Worm (Caenorhabditis elegans) whole organism, young adult: ENCODE measurements around the gene srx-29.
"Not testable (repeated sequence)": the region's sequence is repeated elsewhere in the genome, so short reads cannot be mapped to it uniquely, and the experiment has no call there.

Source experiments
- D2030.7 ChIP-seq: fragments of 200-800 bp; sonication (Bioruptor generic); IDR thresholded peaks from 2 replicates; pipeline ENCODE4 v1.3.6; 2022; ENCODE audit warnings: missing genetic modification reagents, missing genetic modification characterization, missing compliant biosample characterization
- atf-7 ChIP-seq: sonication (generic microtip); optimal IDR thresholded peaks from 2 replicates; lab custom pipeline; 2017; ENCODE audit warnings: mild to moderate bottlenecking, missing genetic modification characterization, missing compliant biosample characterization
- ceh-58 ChIP-seq: fragments of 200-800 bp; sonication (Bioruptor generic); IDR thresholded peaks from 2 replicates; pipeline ENCODE4 v1.3.6; 2022; ENCODE audit warnings: missing genetic modification characterization, missing compliant biosample characterization
- dpl-1 ChIP-seq: fragments of 150-350 bp; optimal IDR thresholded peaks from 2 replicates; lab custom pipeline; 2014; ENCODE audit warnings: missing biosample characterization, missing genetic modification reagents, missing genetic modification characterization
- nfya-1 ChIP-seq: sonication (generic microtip); optimal IDR thresholded peaks from 2 replicates; lab custom pipeline; 2017; ENCODE audit warnings: antibody characterized with exemption, missing compliant biosample characterization, missing genetic modification characterization, borderline replicate concordance; ENCODE audit not compliant: insufficient read depth
- sea-2 ChIP-seq: fragments of 200-800 bp; sonication (Bioruptor generic); IDR thresholded peaks from 2 replicates; pipeline ENCODE4 v1.3.6; 2022; ENCODE audit warnings: missing genetic modification characterization, missing compliant biosample characterization
- sptf-2 ChIP-seq: fragments of 200-800 bp; sonication (Bioruptor generic); optimal IDR thresholded peaks from 2 replicates; lab custom pipeline; 2018; ENCODE audit warnings: mild to moderate bottlenecking, missing genetic modification characterization, missing compliant biosample characterization
- zim-3 ChIP-seq: sonication (generic microtip); optimal IDR thresholded peaks from 2 replicates; lab custom pipeline; 2017; ENCODE audit warnings: mild to moderate bottlenecking, missing genetic modification characterization, moderate library complexity, missing compliant biosample characterization
- ztf-18 ChIP-seq: sonication (generic microtip); optimal IDR thresholded peaks from 2 replicates; lab custom pipeline; 2016; ENCODE audit warnings: missing genotype, mild to moderate bottlenecking, missing genetic modification characterization, missing compliant biosample characterization
- ztf-28 ChIP-seq: fragments of 200-800 bp; sonication (Bioruptor generic); IDR thresholded peaks from 2 replicates; pipeline ENCODE4 v1.3.6; 2022; ENCODE audit warnings: missing genetic modification reagents, missing genetic modification characterization, missing compliant biosample characterization

DNA sequence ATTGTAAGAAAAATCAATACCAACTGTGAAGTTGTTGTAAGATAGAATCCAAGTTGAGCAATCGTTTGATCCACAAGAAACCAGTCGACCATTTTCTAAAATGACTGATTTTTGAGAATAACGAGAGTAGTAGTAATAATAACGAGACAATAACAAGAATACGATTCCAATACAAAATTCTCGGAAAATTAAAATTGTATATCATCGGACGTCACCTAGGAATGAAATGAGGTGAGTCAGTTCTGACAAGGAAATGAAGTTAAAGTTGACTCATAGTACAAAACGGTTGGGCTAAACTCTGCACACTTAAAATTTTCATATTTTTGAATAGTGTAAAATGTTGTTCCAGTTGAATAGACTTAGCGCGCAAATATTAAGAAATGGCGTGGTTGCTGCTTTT, 46.4 kb upstream of the srx-29 start, which contains the start of gene str-19:
- TF ChIP-seq sea-2 (GFP tag; lab: Robert Waterston, UW); ztf-28 (GFP tag; lab: Robert Waterston, UW); zim-3 (tag; lab: Kevin White, UChicago); atf-7 (tag; lab: Kevin White, UChicago); ztf-18; ceh-58 (GFP tag; lab: Robert Waterston, UW); nfya-1 (tag; lab: Kevin White, UChicago); dpl-1 (GFP tag; lab: Kevin White, UChicago); D2030.7 (GFP tag; lab: Robert Waterston, UW); sptf-2 (GFP tag; lab: Kevin White, UChicago): not testable (repeated sequence)
